Worm (Caenorhabditis elegans) whole organism, midembryonic: ENCODE measurements around the gene rfs-1.

ENCODE experiments used
- T22C8.4 ChIP-seq: fragments of 200-800 bp; sonication (Bioruptor generic); IDR thresholded peaks from 2 replicates; pipeline ENCODE4 v1.3.6; 2022; ENCODE audit warnings: missing genetic modification characterization, missing compliant biosample characterization
- cog-1 ChIP-seq: sonication (generic microtip); optimal IDR thresholded peaks from 2 replicates; lab custom pipeline; 2016; ENCODE audit warnings: missing genetic modification characterization, missing compliant biosample characterization
- flt-1 ChIP-seq: fragments of 200-800 bp; sonication (Bioruptor generic); IDR thresholded peaks from 2 replicates; pipeline ENCODE4 v1.3.6; 2022; ENCODE audit warnings: missing genetic modification characterization, missing compliant biosample characterization
- klf-2 ChIP-seq: fragments of 200-800 bp; sonication (Bioruptor generic); conservative IDR thresholded peaks from 2 replicates; pipeline ENCODE4 v1.3.6; 2022; ENCODE audit warnings: missing genetic modification reagents, missing genetic modification characterization, missing compliant biosample characterization
- med-1 ChIP-seq: sonication (generic microtip); optimal IDR thresholded peaks from 2 replicates; lab custom pipeline; 2017; ENCODE audit warnings: missing genetic modification characterization, mild to moderate bottlenecking, missing compliant biosample characterization, antibody characterized with exemption, missing genetic modification reagents; ENCODE audit not compliant: insufficient read depth
- tab-1 ChIP-seq: fragments of 200-800 bp; sonication (Bioruptor generic); IDR thresholded peaks from 2 replicates; pipeline ENCODE4 v1.3.6; 2022; ENCODE audit warnings: missing genetic modification characterization, missing compliant biosample characterization
- ztf-29 ChIP-seq: fragments of 200-800 bp; sonication (Bioruptor generic); IDR thresholded peaks from 2 replicates; pipeline ENCODE4 v1.3.6; 2022; ENCODE audit warnings: missing genetic modification reagents, missing genetic modification characterization, missing compliant biosample characterization

DNA sequence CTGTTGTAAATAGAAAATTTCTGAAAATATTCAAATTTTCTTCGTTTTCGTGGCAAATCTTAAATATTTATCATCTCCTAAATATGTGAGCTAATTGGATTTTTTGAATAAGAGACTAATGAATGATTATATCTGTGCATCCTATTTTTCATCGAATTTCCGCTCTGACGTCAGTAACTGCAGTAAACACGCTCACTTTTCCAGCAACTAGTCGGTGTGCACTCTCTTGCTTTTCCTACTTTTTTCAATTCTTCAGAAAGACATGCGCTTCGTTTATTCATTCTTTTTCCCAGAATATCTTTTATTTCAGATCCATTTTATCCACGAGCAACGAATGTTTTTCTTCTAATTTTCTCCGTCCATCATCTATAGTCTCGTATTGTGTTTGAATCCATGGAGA is 3.2 kb downstream of the rfs-1 start:
- TF ChIP-seq cog-1 (tag; lab: Kevin White, UChicago) (no peak), ztf-29 (GFP tag; lab: Robert Waterston, UW) (no peak), tab-1 (GFP tag; lab: Robert Waterston, UW) (no peak), flt-1 (GFP tag; lab: Robert Waterston, UW) (no peak), med-1 (no peak), klf-2 (GFP tag; lab: Robert Waterston, UW) (no peak), T22C8.4 (GFP tag; lab: Robert Waterston, UW) (no peak)
